Fruit fly (Drosophila melanogaster): ENCODE data around the gene spartin.

spartin gene

dm6 chr3R:4663068-4663467 lies 8.5 kb downstream of the spartin start (continued):
- TF ChIP-seq CG2129 (GFP tag; IDR thresholded peaks at IDR 0.05; ENCODE audit: partially characterized antibody) (no peak), bigmax (GFP tag; optimal IDR thresholded peaks at IDR 0.05) (no peak), CG6175 (GFP tag; IDR thresholded peaks at IDR 0.05) (no peak), YL-1 (GFP tag; optimal IDR thresholded peaks at IDR 0.05) (no peak), Abd-B (GFP tag; optimal IDR thresholded peaks at IDR 0.05) (peak; percentile 80), pnt (GFP tag; optimal IDR thresholded peaks at IDR 0.05) (peak; percentile 79), CG17328 (GFP tag; IDR thresholded peaks at IDR 0.05) (peak; percentile 84), CG14441 (GFP tag; IDR thresholded peaks at IDR 0.05) (peak; percentile 77), CG18619 (GFP tag; optimal IDR thresholded peaks at IDR 0.05) (peak; percentile 29), CG3726 (GFP tag; IDR thresholded peaks at IDR 0.05) (peak; percentile 72; the same call in 1 of the 3 replicates), tll (GFP tag; optimal IDR thresholded peaks at IDR 0.05) (peak in 1 of 2 experiments; percentile 67), C15 (GFP tag; IDR thresholded peaks at IDR 0.05) (0 out of 3 replicates have a peak, but pooled peaks have one; percentile 5), CG11696 (GFP tag; IDR thresholded peaks at IDR 0.05) (peak; percentile 48), CG34422 (GFP tag; IDR thresholded peaks at IDR 0.05) (peak; percentile 88), z (GFP tag; IDR thresholded peaks at IDR 0.05) (peak; percentile 56; the same call in 1 of the 3 replicates), CG12769 (tag; optimal IDR thresholded peaks at IDR 0.05) (peak; percentile 49), CG32772 (GFP tag; IDR thresholded peaks at IDR 0.05) (peak; percentile 78), sr (GFP tag; IDR thresholded peaks at IDR 0.05) (0 out of 3 replicates have a peak, but pooled peaks have one; percentile 13), CG12071 (GFP tag; optimal IDR thresholded peaks at IDR 0.05) (peak; percentile 67), Dip3 (GFP tag; optimal IDR thresholded peaks at IDR 0.05) (peak; percentile 23), Fer2 (tag; optimal IDR thresholded peaks at IDR 0.05) (peak; percentile 2), CG4360 (GFP tag; IDR thresholded peaks at IDR 0.05) (0 out of 2 replicates have a peak, but pooled peaks have one; percentile 41), nmo (GFP tag; optimal IDR thresholded peaks at IDR 0.05) (peak; percentile 62), grn (GFP tag; optimal IDR thresholded peaks at IDR 0.05) (peak; percentile 60), CG16815 (GFP tag; optimal IDR thresholded peaks at IDR 0.05) (peak; percentile 24), Sry-β (GFP tag; optimal IDR thresholded peaks at IDR 0.05) (peak; percentile 35), HLH3B (GFP tag; IDR thresholded peaks at IDR 0.05) (peak; percentile 83), ttk (GFP tag; IDR thresholded peaks at IDR 0.05) (peak; percentile 77), Atf-2 (GFP tag; optimal IDR thresholded peaks at IDR 0.05) (no peak), bab2 (GFP tag; optimal IDR thresholded peaks at IDR 0.05) (peak; percentile 8), CG17802 (tag; optimal IDR thresholded peaks at IDR 0.05) (peak; percentile 58), lab (GFP tag; optimal IDR thresholded peaks at IDR 0.05) (peak; percentile 81), chm (GFP tag; IDR thresholded peaks at IDR 0.05) (peak; percentile 78), CG3163 (GFP tag; optimal IDR thresholded peaks at IDR 0.05) (no peak), CG2202 (tag; optimal IDR thresholded peaks at IDR 0.05) (peak; percentile 43), cas (GFP tag; IDR thresholded peaks at IDR 0.05) (no peak), CG14860 (GFP tag; IDR thresholded peaks at IDR 0.05; ENCODE audit: partially characterized antibody) (no peak), CG15011 (GFP tag; optimal IDR thresholded peaks at IDR 0.05) (peak; percentile 62), klu (GFP tag; IDR thresholded peaks at IDR 0.05) (peak; percentile 65), bcd (GFP tag; optimal IDR thresholded peaks at IDR 0.05) (peak; percentile 81), sens-2 (GFP tag; IDR thresholded peaks at IDR 0.05) (peak; percentile 53; the same call in 1 of the 2 replicates), CG16813 (GFP tag; IDR thresholded peaks at IDR 0.05; ENCODE audit: partially characterized antibody) (no peak), Ada2b (GFP tag; IDR thresholded peaks at IDR 0.05) (peak; percentile 75), CG17612 (GFP tag; IDR thresholded peaks at IDR 0.05) (peak; percentile 58; the same call in 1 of the 2 replicates), dpn (GFP tag; optimal IDR thresholded peaks at IDR 0.05) (peak; percentile 38 to 67), CG1603 (tag; optimal IDR thresholded peaks at IDR 0.05) (peak; percentile 72), Neu2 (GFP tag; optimal IDR thresholded peaks at IDR 0.05; ENCODE audit: borderline replicate concordance) (peak; percentile 65), D19B (GFP tag; optimal IDR thresholded peaks at IDR 0.05) (peak; percentile 24), Side (GFP tag; optimal IDR thresholded peaks at IDR 0.05) (peak; percentile 73), CG1233 (GFP tag; optimal IDR thresholded peaks at IDR 0.05) (peak; percentile 71)

Data from whole organism, embryonic.